Fruit fly (Drosophila melanogaster) whole organism, prepupa: ENCODE measurements around the gene CG14054.
A peak's percentile ranks its signal among the peaks of the same experiment; 100 is the strongest.

Source experiments
- CG10631 ChIP-seq: fragments of 200-800 bp; sonication (Bioruptor generic); optimal IDR thresholded peaks from 2 replicates; lab custom pipeline; 2016; ENCODE audit warnings: missing biosample characterization, missing genetic modification characterization
- CG10669 ChIP-seq: fragments of 200-800 bp; sonication (Bioruptor generic); optimal IDR thresholded peaks from 3 replicates; lab custom pipeline; 2018; ENCODE audit warnings: missing biosample characterization, mild to moderate bottlenecking, missing genetic modification characterization, moderate library complexity
- CG16779 ChIP-seq: fragments of 200-800 bp; sonication (Bioruptor generic); optimal IDR thresholded peaks from 3 replicates; lab custom pipeline; 2017; ENCODE audit warnings: missing biosample characterization, mild to moderate bottlenecking, missing genetic modification characterization
- CG8319 ChIP-seq: fragments of 200-800 bp; sonication (Bioruptor generic); optimal IDR thresholded peaks from 3 replicates; lab custom pipeline; 2016; ENCODE audit warnings: missing biosample characterization, missing genetic modification characterization
- Eip93F ChIP-seq: fragments of 200-800 bp; sonication (Bioruptor generic); optimal IDR thresholded peaks from 2 replicates; lab custom pipeline; 2016; ENCODE audit warnings: missing biosample characterization, mild to moderate bottlenecking, missing genetic modification characterization
- Ets96B ChIP-seq: fragments of 200-800 bp; optimal IDR thresholded peaks from 2 replicates; lab custom pipeline; 2019; ENCODE audit warnings: missing biosample characterization, mild to moderate bottlenecking, missing genetic modification characterization, moderate library complexity
- Lpt ChIP-seq: fragments of 200-800 bp; sonication (Bioruptor generic); optimal IDR thresholded peaks from 3 replicates; lab custom pipeline; 2016; ENCODE audit warnings: missing biosample characterization, missing genetic modification characterization
- Met ChIP-seq: fragments of 200-800 bp; sonication (Bioruptor generic); optimal IDR thresholded peaks from 3 replicates; lab custom pipeline; 2016; ENCODE audit warnings: missing biosample characterization, missing genetic modification characterization
- achi ChIP-seq: fragments of 200-800 bp; sonication (Bioruptor generic); optimal IDR thresholded peaks from 3 replicates; lab custom pipeline; 2016; ENCODE audit warnings: missing biosample characterization, missing genetic modification characterization
- salr ChIP-seq, 2 experiments: fragments of 200-800 bp; sonication (Bioruptor generic); optimal IDR thresholded peaks; 3 replicates each; lab custom pipeline; 2016 to 2018; ENCODE audit warnings: missing biosample characterization in 2 of 2, missing genetic modification characterization in 2 of 2, mild to moderate bottlenecking in 1 of 2

dm6 chrX:2080367-2080927 is 14.3 kb upstream of the CG14054 start, which contains the start of the genes CG16903 and Unc-76:
- TF ChIP-seq Eip93F (GFP tag; lab: Kevin White, UChicago) = no peak
- TF ChIP-seq Lpt (GFP tag; lab: Kevin White, UChicago) = no peak
- no peak for TF ChIP-seq Met (GFP tag; lab: Kevin White, UChicago)
- no peak for TF ChIP-seq CG10631 (GFP tag; lab: Kevin White, UChicago)
- TF ChIP-seq salr (GFP tag; optimal IDR thresholded peaks at IDR 0.05; lab: Kevin White, UChicago) = peak in 1 of 2 experiments; percentile 2
- no peak for TF ChIP-seq CG8319 (GFP tag; lab: Kevin White, UChicago)
- peak; percentile 25 for TF ChIP-seq CG16779
- peak; percentile 28 for TF ChIP-seq Ets96B (tag; lab: Kevin White, UChicago)
- TF ChIP-seq achi (GFP tag; lab: Kevin White, UChicago) = no peak
- no peak for TF ChIP-seq CG10669 (GFP tag; lab: Kevin White, UChicago)
